Fruit fly (Drosophila melanogaster) Kc167 (cell line): ENCODE measurements around the gene CG14275.

Experiments used
- Myc ChIP-seq: fragments of >200 bp; optimal IDR thresholded peaks from 2 replicates; lab custom pipeline; 2017; ENCODE audit warnings: missing external identifiers
- insv ChIP-seq: fragments of >200 bp; optimal IDR thresholded peaks from 3 replicates; lab custom pipeline; 2018; ENCODE audit warnings: missing external identifiers
- psq ChIP-seq: fragments of >200 bp; optimal IDR thresholded peaks from 2 replicates; lab custom pipeline; 2017; ENCODE audit warnings: missing external identifiers

- TF ChIP-seq Myc (lab: Kevin White, UChicago): no peak
- no peak for TF ChIP-seq insv (lab: Kevin White, UChicago)
- TF ChIP-seq psq (lab: Kevin White, UChicago): no peak
Observed at dm6 chr2L:8296395-8296794, 30.9 kb upstream of the CG14275 start.
